Fruit fly (Drosophila melanogaster) Kc167 (cell line): ENCODE measurements around the gene nonA-l.

Source experiments
- Myc ChIP-seq: fragments of >200 bp; optimal IDR thresholded peaks from 2 replicates; lab custom pipeline; 2017; ENCODE audit warnings: missing external identifiers
- h ChIP-seq: fragments of >200 bp; optimal IDR thresholded peaks from 3 replicates; lab custom pipeline; 2018; ENCODE audit warnings: missing external identifiers
- insv ChIP-seq: fragments of >200 bp; optimal IDR thresholded peaks from 3 replicates; lab custom pipeline; 2018; ENCODE audit warnings: missing external identifiers
- psq ChIP-seq: fragments of >200 bp; optimal IDR thresholded peaks from 2 replicates; lab custom pipeline; 2017; ENCODE audit warnings: missing external identifiers
- ttk ChIP-seq: sonication (Bioruptor generic); optimal IDR thresholded peaks from 2 replicates; lab custom pipeline; 2017; ENCODE audit warnings: missing external identifiers

dm6 chr3R:16614241-16614640 is 25.8 kb upstream of the nonA-l start, which contains the start of gene CG10340:
- TF ChIP-seq psq (lab: Kevin White, UChicago), result no peak
- no peak for TF ChIP-seq ttk (lab: Kevin White, UChicago)
- no peak for TF ChIP-seq h (lab: Kevin White, UChicago)
- TF ChIP-seq insv (lab: Kevin White, UChicago), result no peak
- no peak for TF ChIP-seq Myc (lab: Kevin White, UChicago)
